Fruit fly (Drosophila melanogaster) whole organism, wandering third instar larva: ENCODE data around the gene Atg8b.

Experiments
- Abd-B ChIP-seq: fragments of >200 bp; optimal IDR thresholded peaks from 2 replicates; lab custom pipeline; 2017; ENCODE audit warnings: missing biosample characterization, missing genetic modification characterization
- CG9705 ChIP-seq: fragments of 200-800 bp; sonication (Bioruptor generic); optimal IDR thresholded peaks from 2 replicates; lab custom pipeline; 2018; ENCODE audit warnings: missing biosample characterization, mild to moderate bottlenecking, missing genetic modification characterization
- Dfd ChIP-seq: fragments of >200 bp; optimal IDR thresholded peaks from 2 replicates; lab custom pipeline; 2017; ENCODE audit warnings: missing biosample characterization, missing genetic modification characterization
- Dif ChIP-seq: fragments of 200-275, 200-300 bp; sonication (Bioruptor generic); optimal IDR thresholded peaks from 2 replicates; lab custom pipeline; 2018; ENCODE audit warnings: missing biosample characterization, missing genetic modification characterization; ENCODE audit not compliant: partially characterized antibody
- GATAd ChIP-seq: sonication (Bioruptor generic); optimal IDR thresholded peaks from 2 replicates; lab custom pipeline; 2016; ENCODE audit warnings: missing biosample characterization, missing genetic modification characterization
- HLH106 ChIP-seq: fragments of 200-800 bp; optimal IDR thresholded peaks from 3 replicates; lab custom pipeline; 2019; ENCODE audit warnings: missing biosample characterization, mild to moderate bottlenecking, missing genetic modification characterization, moderate library complexity
- Hnf4 ChIP-seq: fragments of 200-800 bp; sonication (Bioruptor generic); optimal IDR thresholded peaks from 2 replicates; lab custom pipeline; 2016; ENCODE audit warnings: missing biosample characterization, mild to moderate bottlenecking, missing genetic modification characterization
- Hr78 ChIP-seq: fragments of >200 bp; optimal IDR thresholded peaks from 2 replicates; lab custom pipeline; 2017; ENCODE audit warnings: missing biosample characterization, missing genetic modification characterization
- Hr83 ChIP-seq: fragments of 200-300 bp; sonication (Bioruptor generic); optimal IDR thresholded peaks from 2 replicates; lab custom pipeline; 2016; ENCODE audit warnings: missing biosample characterization, mild to moderate bottlenecking, missing genetic modification characterization, moderate library complexity; ENCODE audit not compliant: poor library complexity, severe bottlenecking
- Jra ChIP-seq: sonication (Bioruptor generic); optimal IDR thresholded peaks from 2 replicates; lab custom pipeline; 2016; ENCODE audit warnings: missing biosample characterization, missing genetic modification characterization
- Mio ChIP-seq: sonication (Bioruptor generic); optimal IDR thresholded peaks from 2 replicates; lab custom pipeline; 2016; ENCODE audit warnings: missing biosample characterization, missing genetic modification characterization
- Myc ChIP-seq: fragments of >200 bp; optimal IDR thresholded peaks from 2 replicates; lab custom pipeline; 2017
- N ChIP-seq: fragments of >200 bp; optimal IDR thresholded peaks from 2 replicates; lab custom pipeline; 2018; ENCODE audit warnings: missing biosample characterization, missing external identifiers, missing genetic modification characterization
- OdsH ChIP-seq: fragments of 200-800 bp; sonication (Bioruptor generic); optimal IDR thresholded peaks from 2 replicates; lab custom pipeline; 2016; ENCODE audit warnings: missing biosample characterization, mild to moderate bottlenecking, missing genetic modification characterization
- Rel ChIP-seq, 2 experiments: fragments of 200-800 bp; sonication (Bioruptor generic) in 1 of 2; optimal IDR thresholded peaks; 2 replicates in 1 of 2; 3 replicates in 1 of 2; lab custom pipeline; 2016 to 2019; ENCODE audit warnings: mild to moderate bottlenecking in 2 of 2, missing biosample characterization in 2 of 2, missing genetic modification characterization in 2 of 2, moderate library complexity in 1 of 2
- Sp1 ChIP-seq: fragments of 200-800 bp; sonication (Bioruptor generic); optimal IDR thresholded peaks from 3 replicates; lab custom pipeline; 2019; ENCODE audit warnings: missing biosample characterization, mild to moderate bottlenecking, missing genetic modification characterization, moderate library complexity
- Vsx2 ChIP-seq: fragments of 200-300, 225-300 bp; sonication (Bioruptor generic); optimal IDR thresholded peaks from 2 replicates; lab custom pipeline; 2018; ENCODE audit warnings: missing biosample characterization, missing genetic modification characterization; ENCODE audit not compliant: partially characterized antibody
- br ChIP-seq: fragments of 200-800 bp; sonication (Bioruptor generic); optimal IDR thresholded peaks from 2 replicates; lab custom pipeline; 2016; ENCODE audit warnings: missing biosample characterization, missing genetic modification characterization
- brk ChIP-seq: fragments of 200-800 bp; sonication (Bioruptor generic); optimal IDR thresholded peaks from 2 replicates; lab custom pipeline; 2016; ENCODE audit warnings: missing biosample characterization, mild to moderate bottlenecking, missing genetic modification characterization
- dl ChIP-seq, 2 experiments: fragments of 175-275, 200-275 bp in 1 of 2; fragments of 200-275 bp in 1 of 2; sonication (Bioruptor generic); optimal IDR thresholded peaks; lab custom pipeline; 2018; ENCODE audit warnings: mild to moderate bottlenecking in 2 of 2, missing biosample characterization in 2 of 2, missing genetic modification characterization in 2 of 2, moderate library complexity in 2 of 2; ENCODE audit not compliant: partially characterized antibody in 2 of 2, insufficient read depth in 1 of 2
- dmrt93B ChIP-seq: fragments of 200-800 bp; sonication (Bioruptor generic); optimal IDR thresholded peaks from 2 replicates; lab custom pipeline; 2018; ENCODE audit warnings: missing biosample characterization, mild to moderate bottlenecking, missing genetic modification characterization
- dsf ChIP-seq: sonication (Bioruptor generic); optimal IDR thresholded peaks from 2 replicates; lab custom pipeline; 2016; ENCODE audit warnings: missing biosample characterization, missing genetic modification characterization, borderline replicate concordance
- ey ChIP-seq: fragments of 200-800 bp; sonication (Bioruptor generic); optimal IDR thresholded peaks from 2 replicates; lab custom pipeline; 2016; ENCODE audit warnings: missing biosample characterization, missing genetic modification characterization
- foxo ChIP-seq, 2 experiments: fragments of 200-800 bp; sonication (Bioruptor generic); optimal IDR thresholded peaks; 2 replicates in 1 of 2; 3 replicates in 1 of 2; lab custom pipeline; 2016 to 2017; ENCODE audit warnings: missing biosample characterization in 2 of 2, missing genetic modification characterization in 2 of 2
- fru ChIP-seq: fragments of 200-800 bp; sonication (Bioruptor generic); optimal IDR thresholded peaks from 3 replicates; lab custom pipeline; 2016; ENCODE audit warnings: missing biosample characterization, mild to moderate bottlenecking, missing genetic modification characterization
- h ChIP-seq: fragments of 200-800 bp; sonication (Bioruptor generic); optimal IDR thresholded peaks from 3 replicates; lab custom pipeline; 2016; ENCODE audit warnings: missing biosample characterization, mild to moderate bottlenecking, missing genetic modification characterization
- jim ChIP-seq: fragments of 175-275, 200-325 bp; sonication (Bioruptor generic); optimal IDR thresholded peaks from 2 replicates; lab custom pipeline; 2016; ENCODE audit warnings: missing biosample characterization, mild to moderate bottlenecking, missing genetic modification characterization
- lola ChIP-seq: fragments of >200 bp; optimal IDR thresholded peaks from 2 replicates; lab custom pipeline; 2017; ENCODE audit warnings: missing biosample characterization, missing genetic modification characterization
- pan ChIP-seq: fragments of >200 bp; optimal IDR thresholded peaks from 2 replicates; lab custom pipeline; 2017
- psq ChIP-seq: fragments of 200-800 bp; sonication (Bioruptor generic); optimal IDR thresholded peaks from 3 replicates; lab custom pipeline; 2017; ENCODE audit warnings: missing biosample characterization, mild to moderate bottlenecking, missing genetic modification characterization, moderate library complexity
- rgr ChIP-seq: fragments of 200-800 bp; sonication (Bioruptor generic); optimal IDR thresholded peaks from 3 replicates; lab custom pipeline; 2016; ENCODE audit warnings: missing biosample characterization, mild to moderate bottlenecking, missing genetic modification characterization
- sage ChIP-seq: fragments of 200-800 bp; sonication (Bioruptor generic); optimal IDR thresholded peaks from 2 replicates; lab custom pipeline; 2016; ENCODE audit warnings: missing biosample characterization, mild to moderate bottlenecking, missing genetic modification characterization
- sv ChIP-seq: fragments of 200-800 bp; sonication (Bioruptor generic); optimal IDR thresholded peaks from 3 replicates; lab custom pipeline; 2016; ENCODE audit warnings: missing biosample characterization, missing genetic modification characterization
- tai ChIP-seq: sonication (Bioruptor generic); optimal IDR thresholded peaks from 2 replicates; lab custom pipeline; 2016; ENCODE audit warnings: missing biosample characterization, missing genetic modification characterization
- usp ChIP-seq: fragments of >200 bp; optimal IDR thresholded peaks from 2 replicates; lab custom pipeline; 2017; ENCODE audit warnings: missing biosample characterization, missing genetic modification characterization
- woc ChIP-seq: sonication (Bioruptor generic); optimal IDR thresholded peaks from 2 replicates; lab custom pipeline; 2016; ENCODE audit warnings: missing biosample characterization, mild to moderate bottlenecking, missing genetic modification characterization

The Atg8b gene

DNA sequence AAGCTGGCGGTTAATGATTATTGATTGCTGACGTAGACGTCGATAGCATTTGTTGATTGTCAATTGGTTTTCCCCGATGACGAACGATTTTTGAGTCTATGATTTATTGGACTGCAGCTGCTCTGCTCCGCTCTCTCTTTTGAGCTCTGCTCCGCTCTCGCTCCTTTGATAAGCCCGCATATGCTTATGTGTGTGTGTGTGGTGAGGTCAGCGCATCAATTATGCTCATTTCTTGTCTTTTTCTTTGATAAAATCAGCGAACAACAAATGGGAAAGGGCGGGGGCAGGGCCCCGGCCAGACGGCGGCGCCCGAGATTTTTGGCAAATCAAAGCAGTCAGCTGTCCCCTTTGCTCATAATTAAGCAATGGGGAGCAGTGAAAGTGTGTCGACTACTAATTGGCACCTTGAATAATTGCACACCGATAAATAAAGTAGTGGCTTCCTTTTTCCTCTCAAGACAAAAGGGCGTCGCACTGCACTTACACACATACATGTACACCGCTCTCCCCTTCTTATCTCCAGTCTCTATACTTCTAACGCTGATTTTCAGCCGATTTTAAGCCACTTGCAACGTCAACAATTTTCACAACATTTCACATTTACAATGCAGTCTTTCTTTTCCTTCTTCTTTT lies 43.1 kb downstream of the Atg8b start:
- TF ChIP-seq sv (no peak), fru (GFP tag; lab: Kevin White, UChicago) (no peak), woc (GFP tag; lab: Kevin White, UChicago) (no peak), Hr78 (no peak), sage (no peak), foxo (GFP tag; optimal IDR thresholded peaks at IDR 0.05; lab: Kevin White, UChicago) (no peak), rgr (no peak), dl (GFP tag; optimal IDR thresholded peaks at IDR 0.05; lab: Kevin White, UChicago; ENCODE audit: insufficient read depth in 1 of 2, partially characterized antibody in 2 of 2) (peak in 1 of 2 experiments; percentile 2), Rel (GFP tag; optimal IDR thresholded peaks at IDR 0.05; lab: Kevin White, UChicago) (no peak), Rel (tag; optimal IDR thresholded peaks at IDR 0.05; lab: Kevin White, UChicago) (peak; percentile 37), dsf (GFP tag; lab: Kevin White, UChicago) (no peak), Dif (GFP tag; lab: Kevin White, UChicago) (peak; percentile 43), CG9705 (no peak), jim (GFP tag; lab: Kevin White, UChicago) (no peak)

dm6 chr3R:17680639-17681302 lies 44.1 kb downstream of the Atg8b start:
- TF ChIP-seq pan = no peak
- TF ChIP-seq OdsH (GFP tag; lab: Kevin White, UChicago) = peak; percentile 23
- no peak for TF ChIP-seq Rel (GFP tag; optimal IDR thresholded peaks at IDR 0.05; lab: Kevin White, UChicago)
- TF ChIP-seq Rel (tag; optimal IDR thresholded peaks at IDR 0.05; lab: Kevin White, UChicago) = no peak
- peak; percentile 62 for TF ChIP-seq HLH106
- TF ChIP-seq sv = peak; percentile 9
- TF ChIP-seq woc (GFP tag; lab: Kevin White, UChicago) = peak; percentile 64
- peak; percentile 24 for TF ChIP-seq h
- TF ChIP-seq Hr78 = no peak
- peak; percentile 22 for TF ChIP-seq fru (GFP tag; lab: Kevin White, UChicago)
- TF ChIP-seq Sp1 (GFP tag; lab: Kevin White, UChicago) = peak; percentile 55
- no peak for TF ChIP-seq dmrt93B (GFP tag; lab: Kevin White, UChicago)
- TF ChIP-seq foxo (GFP tag; optimal IDR thresholded peaks at IDR 0.05; lab: Kevin White, UChicago) = peak in 1 of 2 experiments; percentile 58
- no peak for TF ChIP-seq sage
- peak; percentile 93 for TF ChIP-seq Myc (lab: Kevin White, UChicago)
- peak; percentile 17 for TF ChIP-seq rgr
- TF ChIP-seq Abd-B = no peak
- peak; percentile 3 for TF ChIP-seq Hnf4 (GFP tag; lab: Kevin White, UChicago)

DNA sequence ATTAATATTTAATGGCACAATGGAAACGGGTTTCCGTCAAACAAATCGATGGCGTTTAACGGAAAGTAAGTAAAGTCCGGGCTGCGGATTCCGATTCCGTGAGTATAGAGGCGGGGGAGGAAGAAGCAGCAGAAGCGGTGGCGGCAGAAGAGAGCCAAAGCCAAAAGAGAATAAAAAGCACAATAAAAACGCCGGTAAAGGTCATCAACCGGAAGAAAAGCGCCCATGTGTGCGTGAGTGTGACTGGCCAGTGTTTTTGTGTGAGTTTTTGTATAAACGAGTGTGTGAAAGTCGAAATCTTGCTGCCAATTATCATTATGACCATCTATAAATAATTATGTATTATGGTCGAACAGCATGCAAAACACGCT lies 44.6 kb downstream of the Atg8b start:
- no peak for TF ChIP-seq GATAd
- no peak for TF ChIP-seq Dfd (GFP tag; lab: Kevin White, UChicago)
- no peak for TF ChIP-seq psq (GFP tag; lab: Kevin White, UChicago)
- TF ChIP-seq lola (GFP tag; lab: Kevin White, UChicago) = no peak
- no peak for TF ChIP-seq OdsH (GFP tag; lab: Kevin White, UChicago)
- TF ChIP-seq tai (GFP tag; lab: Kevin White, UChicago) = no peak
- peak; percentile 80 for TF ChIP-seq jim (GFP tag; lab: Kevin White, UChicago)
- no peak for TF ChIP-seq sage
- TF ChIP-seq dl (GFP tag; optimal IDR thresholded peaks at IDR 0.05; lab: Kevin White, UChicago; ENCODE audit: insufficient read depth in 1 of 2, partially characterized antibody in 2 of 2) = peak in 1 of 2 experiments; percentile 8
- TF ChIP-seq Hnf4 (GFP tag; lab: Kevin White, UChicago) = no peak
- TF ChIP-seq Hr78 = no peak
- TF ChIP-seq Jra (GFP tag; lab: Kevin White, UChicago) = no peak
- no peak for TF ChIP-seq Rel (GFP tag; optimal IDR thresholded peaks at IDR 0.05; lab: Kevin White, UChicago)
- TF ChIP-seq Rel (tag; optimal IDR thresholded peaks at IDR 0.05; lab: Kevin White, UChicago) = peak; percentile 45
- TF ChIP-seq ey = no peak
- TF ChIP-seq Hr83 (GFP tag; lab: Kevin White, UChicago) = no peak
- TF ChIP-seq Mio (GFP tag; lab: Kevin White, UChicago) = no peak

dm6 chr3R:17679368-17679997 lies 45.4 kb downstream of the Atg8b start:
- TF ChIP-seq woc (GFP tag; lab: Kevin White, UChicago) = peak; percentile 84
- peak; percentile 89 for TF ChIP-seq brk
- no peak for TF ChIP-seq Myc (lab: Kevin White, UChicago)
- peak; percentile 76 for TF ChIP-seq CG9705
- peak; percentile 82 for TF ChIP-seq dmrt93B (GFP tag; lab: Kevin White, UChicago)
- peak; percentile 23 for TF ChIP-seq Jra (GFP tag; lab: Kevin White, UChicago)
- peak; percentile 92 for TF ChIP-seq HLH106
- TF ChIP-seq pan = no peak
- no peak for TF ChIP-seq Dfd (GFP tag; lab: Kevin White, UChicago)
- peak; percentile 95 for TF ChIP-seq Sp1 (GFP tag; lab: Kevin White, UChicago)
- no peak for TF ChIP-seq Vsx2 (GFP tag; lab: Kevin White, UChicago)
- TF ChIP-seq dsf (GFP tag; lab: Kevin White, UChicago) = peak; percentile 67
- TF ChIP-seq fru (GFP tag; lab: Kevin White, UChicago) = peak; percentile 88
- TF ChIP-seq sage = peak; percentile 85
- TF ChIP-seq ey = peak; percentile 88
- peak; percentile 33 for TF ChIP-seq usp (GFP tag; lab: Kevin White, UChicago)
- no peak for TF ChIP-seq Hr83 (GFP tag; lab: Kevin White, UChicago)
- TF ChIP-seq N (GFP tag; lab: Kevin White, UChicago) = no peak
- peak; percentile 86 for TF ChIP-seq br (GFP tag; lab: Kevin White, UChicago)
- TF ChIP-seq tai (GFP tag; lab: Kevin White, UChicago) = peak; percentile 33
- peak; percentile 59 for TF ChIP-seq Rel (GFP tag; optimal IDR thresholded peaks at IDR 0.05; lab: Kevin White, UChicago)
- TF ChIP-seq Rel (tag; optimal IDR thresholded peaks at IDR 0.05; lab: Kevin White, UChicago) = peak; percentile 66
- peak; percentile 90 for TF ChIP-seq h
- no peak for TF ChIP-seq sv
- no peak for TF ChIP-seq dl (GFP tag; optimal IDR thresholded peaks at IDR 0.05; lab: Kevin White, UChicago; ENCODE audit: insufficient read depth in 1 of 2, partially characterized antibody in 2 of 2)
- peak; percentile 80 for TF ChIP-seq Hnf4 (GFP tag; lab: Kevin White, UChicago)
